Worm (Caenorhabditis elegans): Measurements from ENCODE around the gene F49C12.7.

F49C12.7 gene

DNA sequence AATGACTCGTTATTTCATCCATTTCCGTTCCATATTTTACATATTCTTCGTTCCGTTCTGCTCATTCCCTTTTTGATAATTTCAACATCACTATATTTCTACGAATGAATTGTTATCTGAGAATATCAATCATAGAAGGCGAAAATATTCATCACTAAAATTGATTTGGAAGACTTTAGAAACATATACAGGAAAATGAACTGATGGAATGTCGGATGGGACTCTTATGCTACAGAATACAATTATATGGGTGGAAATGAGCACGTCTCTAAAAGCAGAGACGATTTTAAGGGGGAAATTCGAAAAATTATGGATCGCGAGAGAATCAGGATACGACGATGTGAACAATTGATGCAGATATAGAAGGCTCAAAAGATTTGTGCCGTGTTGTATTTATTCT is 7.3 kb upstream of the F49C12.7 start:
- TF ChIP-seq egl-44 (GFP tag; IDR thresholded peaks at IDR 0.05) (no peak), madf-8 (GFP tag; conservative IDR thresholded peaks at IDR 0.05) (no peak), mxl-1 (tag; optimal IDR thresholded peaks at IDR 0.05) (no peak), hsf-1 (GFP tag; IDR thresholded peaks at IDR 0.05) (no peak), dpl-1 (GFP tag; optimal IDR thresholded peaks at IDR 0.05) (no peak), Y53G8AR.9 (GFP tag; conservative IDR thresholded peaks at IDR 0.05) (0 out of 2 replicates have a peak, but pooled peaks have one; percentile 45), repo-1 (tag; optimal IDR thresholded peaks at IDR 0.05) (no peak), nfyb-1 (GFP tag; IDR thresholded peaks at IDR 0.05) (no peak), bed-1 (GFP tag; IDR thresholded peaks at IDR 0.05) (0 out of 2 replicates have a peak, but pooled peaks have one; percentile 37), ztf-26 (tag; optimal IDR thresholded peaks at IDR 0.05) (no peak), egl-18 (GFP tag; IDR thresholded peaks at IDR 0.05) (no peak), T07F8.4 (tag; optimal IDR thresholded peaks at IDR 0.05) (no peak), lag-1 (GFP tag; IDR thresholded peaks at IDR 0.05) (no peak), nhr-27 (tag; optimal IDR thresholded peaks at IDR 0.05) (no peak), lin-26 (GFP tag; IDR thresholded peaks at IDR 0.05) (peak; percentile 58; the same call in 1 of the 2 replicates), die-1 (tag; optimal IDR thresholded peaks at IDR 0.05) (no peak), ets-4 (GFP tag; optimal IDR thresholded peaks at IDR 0.05) (no peak), ceh-40 (GFP tag; IDR thresholded peaks at IDR 0.05) (no peak), F49E8.2 (tag; optimal IDR thresholded peaks at IDR 0.05; ENCODE audit: insufficient read depth) (no peak), ztf-18 (tag; optimal IDR thresholded peaks at IDR 0.05) (no peak), Y79H2A.3 (GFP tag; conservative IDR thresholded peaks at IDR 0.05) (no peak), B0261.1 (tag; optimal IDR thresholded peaks at IDR 0.05) (no peak), efl-1 (GFP tag; optimal IDR thresholded peaks at IDR 0.05) (no peak), rpc-1 (optimal IDR thresholded peaks at IDR 0.05) (no peak), rpc-1 (tag; optimal IDR thresholded peaks at IDR 0.05) (no peak), let-526 (GFP tag; IDR thresholded peaks at IDR 0.05) (peak; percentile 57; the same call in 1 of the 2 replicates), F55B11.4 (tag; optimal IDR thresholded peaks at IDR 0.05; ENCODE audit: borderline replicate concordance, insufficient read depth) (no peak), ccch-3 (GFP tag; optimal IDR thresholded peaks at IDR 0.05) (no peak), tbx-9 (tag; optimal IDR thresholded peaks at IDR 0.05; ENCODE audit: borderline replicate concordance) (no peak), tlf-1 (GFP tag; optimal IDR thresholded peaks at IDR 0.05) (no peak), madf-6 (GFP tag; IDR thresholded peaks at IDR 0.05) (no peak), dpff-1 (tag; optimal IDR thresholded peaks at IDR 0.05) (no peak), mcd-1 (GFP tag; IDR thresholded peaks at IDR 0.05) (no peak), ztf-22 (GFP tag; optimal IDR thresholded peaks at IDR 0.05) (no peak), unc-62 (GFP tag; optimal IDR thresholded peaks at IDR 0.05) (no peak), ceh-58 (GFP tag; IDR thresholded peaks at IDR 0.05) (no peak), let-607 (tag; optimal IDR thresholded peaks at IDR 0.05) (peak in 1 of 2 experiments; percentile 13), him-1 (tag; optimal IDR thresholded peaks at IDR 0.05) (peak; percentile 48), pbrm-1 (GFP tag; IDR thresholded peaks at IDR 0.05) (no peak), bed-2 (GFP tag; IDR thresholded peaks at IDR 0.05) (no peak), K12H6.12 (tag; optimal IDR thresholded peaks at IDR 0.05) (no peak), ztf-6 (GFP tag; IDR thresholded peaks at IDR 0.05) (no peak), lin-35 (GFP tag; optimal IDR thresholded peaks at IDR 0.05) (no peak), snpc-1.1 (tag; optimal IDR thresholded peaks at IDR 0.05; ENCODE audit: insufficient read depth) (peak; percentile 64), ztf-3 (GFP tag; optimal IDR thresholded peaks at IDR 0.05) (no peak), cebp-1 (GFP tag; IDR thresholded peaks at IDR 0.05) (no peak), cebp-1 (tag; optimal IDR thresholded peaks at IDR 0.05) (peak; percentile 14), nfya-1 (tag; optimal IDR thresholded peaks at IDR 0.05; ENCODE audit: borderline replicate concordance, insufficient read depth) (no peak), somi-1 (GFP tag; optimal IDR thresholded peaks at IDR 0.05) (no peak)
